Worm (Caenorhabditis elegans) whole organism, L4 larva: ENCODE data around the gene smg-6.

Experiments
- F26F4.8 ChIP-seq: fragments of 200-800 bp; sonication (Bioruptor generic); conservative IDR thresholded peaks from 2 replicates; pipeline ENCODE4 v1.3.6; 2022; ENCODE audit warnings: missing genetic modification characterization, missing compliant biosample characterization
- R02D3.7 ChIP-seq: fragments of 150-350 bp; sonication (generic microtip); optimal IDR thresholded peaks from 3 replicates; lab custom pipeline; 2014; ENCODE audit warnings: missing biosample characterization, missing genetic modification characterization
- T20F7.1 ChIP-seq: fragments of 200-800 bp; sonication (Bioruptor generic); optimal IDR thresholded peaks from 2 replicates; lab custom pipeline; 2018; ENCODE audit warnings: mild to moderate bottlenecking, missing genetic modification characterization, missing compliant biosample characterization
- Y48G9A.11 ChIP-seq: fragments of 200-800 bp; sonication (Bioruptor generic); IDR thresholded peaks from 2 replicates; pipeline ENCODE4 v1.3.6; 2022; ENCODE audit warnings: missing genetic modification reagents, missing genetic modification characterization, missing compliant biosample characterization
- aha-1 ChIP-seq: fragments of 150-350 bp; peaks from one replicate; lab custom pipeline; 2014; ENCODE audit warnings: missing biosample characterization, missing genetic modification characterization
- aly-2 ChIP-seq: sonication (generic microtip); optimal IDR thresholded peaks from 2 replicates; lab custom pipeline; 2018; ENCODE audit warnings: missing biosample characterization, missing genetic modification characterization
- arid-1 ChIP-seq: fragments of 200-800 bp; sonication (Bioruptor generic); conservative IDR thresholded peaks from 2 replicates; pipeline ENCODE4 v1.3.6; 2022; ENCODE audit warnings: missing genetic modification reagents, missing genetic modification characterization, missing compliant biosample characterization
- ces-1 ChIP-seq: fragments of 150-350 bp; sonication (generic microtip); optimal IDR thresholded peaks from 4 replicates; lab custom pipeline; 2014; ENCODE audit warnings: missing biosample characterization, missing genetic modification reagents, missing genetic modification characterization
- daf-8 ChIP-seq: fragments of 200-800 bp; sonication (Bioruptor generic); IDR thresholded peaks from 2 replicates; pipeline ENCODE4 v1.3.6; 2022; ENCODE audit warnings: missing genetic modification characterization, missing compliant biosample characterization
- dpl-1 ChIP-seq: fragments of 150-350 bp; optimal IDR thresholded peaks from 2 replicates; lab custom pipeline; 2014; ENCODE audit warnings: missing biosample characterization, missing genetic modification reagents, missing genetic modification characterization
- duxl-1 ChIP-seq: sonication (generic microtip); optimal IDR thresholded peaks from 2 replicates; lab custom pipeline; 2016; ENCODE audit warnings: mild to moderate bottlenecking, missing genetic modification characterization, moderate library complexity, missing compliant biosample characterization; ENCODE audit not compliant: poor library complexity
- egl-43 ChIP-seq: fragments of 200-800 bp; sonication (Bioruptor generic); IDR thresholded peaks from 2 replicates; pipeline ENCODE4 v1.3.6; 2022; ENCODE audit warnings: missing genetic modification reagents, missing genetic modification characterization, missing compliant biosample characterization
- fkh-10 ChIP-seq: fragments of 150-350 bp; optimal IDR thresholded peaks from 2 replicates; lab custom pipeline; 2014; ENCODE audit warnings: missing biosample characterization, missing genetic modification reagents, missing genetic modification characterization
- fos-1 ChIP-seq: fragments of 150-350 bp; optimal IDR thresholded peaks from 2 replicates; lab custom pipeline; 2014; ENCODE audit warnings: missing biosample characterization, missing genetic modification characterization
- hlh-11 ChIP-seq: fragments of 200-800 bp; sonication (Bioruptor generic); optimal IDR thresholded peaks from 2 replicates; lab custom pipeline; 2018; ENCODE audit warnings: mild to moderate bottlenecking, missing genetic modification characterization, missing compliant biosample characterization
- hlh-30 ChIP-seq: sonication (generic microtip); optimal IDR thresholded peaks from 2 replicates; lab custom pipeline; 2017; ENCODE audit warnings: antibody characterized with exemption, mild to moderate bottlenecking, missing genetic modification characterization, missing compliant biosample characterization; ENCODE audit not compliant: insufficient read depth
- hmg-1.1 ChIP-seq: fragments of 200-800 bp; sonication (Bioruptor generic); IDR thresholded peaks from 2 replicates; pipeline ENCODE4 v1.3.6; 2022; ENCODE audit warnings: missing genetic modification reagents, missing genetic modification characterization, missing compliant biosample characterization
- lim-7 ChIP-seq: fragments of 200-800 bp; sonication (Bioruptor generic); IDR thresholded peaks from 2 replicates; pipeline ENCODE4 v1.3.6; 2022; ENCODE audit warnings: missing genetic modification characterization, missing compliant biosample characterization
- lin-1 ChIP-seq: fragments of 200-800 bp; sonication (Bioruptor generic); IDR thresholded peaks from 2 replicates; pipeline ENCODE4 v1.3.6; 2022; ENCODE audit warnings: missing genetic modification reagents, missing genetic modification characterization, missing compliant biosample characterization
- lin-15B ChIP-seq: fragments of 150-350 bp; sonication (generic microtip); optimal IDR thresholded peaks from 3 replicates; lab custom pipeline; 2014; ENCODE audit warnings: missing biosample characterization, missing genetic modification characterization
- lin-29 ChIP-seq: fragments of 200-800 bp; sonication (Bioruptor generic); IDR thresholded peaks from 2 replicates; pipeline ENCODE4 v1.3.6; 2022; ENCODE audit warnings: missing genetic modification reagents, missing genetic modification characterization, missing compliant biosample characterization
- lsy-2 ChIP-seq, 2 experiments: fragments of 150-350 bp in 1 of 2; sonication (generic microtip) in 1 of 2; optimal IDR thresholded peaks; 2 replicates each; lab custom pipeline; 2014 to 2017; ENCODE audit warnings: missing biosample characterization in 2 of 2, missing genetic modification characterization in 2 of 2
- madf-9 ChIP-seq: fragments of 200-800 bp; sonication (Bioruptor generic); conservative IDR thresholded peaks from 2 replicates; pipeline ENCODE4 v1.3.6; 2022; ENCODE audit warnings: missing genetic modification reagents, missing genetic modification characterization, missing compliant biosample characterization
- mdl-1 ChIP-seq, 2 experiments: fragments of 150-350 bp in 1 of 2; sonication (generic microtip) in 1 of 2; optimal IDR thresholded peaks; 2 replicates each; lab custom pipeline; 2014 to 2017; ENCODE audit warnings: missing biosample characterization in 2 of 2, missing genetic modification characterization in 2 of 2
- mdt-29 ChIP-seq: fragments of 200-800 bp; sonication (Bioruptor generic); IDR thresholded peaks from 2 replicates; pipeline ENCODE4 v1.3.6; 2022; ENCODE audit warnings: missing genetic modification reagents, missing genetic modification characterization, missing compliant biosample characterization
- mes-2 ChIP-seq: sonication (generic microtip); optimal IDR thresholded peaks from 2 replicates; lab custom pipeline; 2016; ENCODE audit warnings: missing genotype, mild to moderate bottlenecking, missing genetic modification characterization, missing compliant biosample characterization; ENCODE audit not compliant: poor library complexity, severe bottlenecking
- mxl-2 ChIP-seq: fragments of 200-800 bp; sonication (Bioruptor generic); conservative IDR thresholded peaks from 2 replicates; pipeline ENCODE4 v1.3.6; 2022; ENCODE audit warnings: missing genetic modification reagents, missing genetic modification characterization, missing compliant biosample characterization
- mxl-3 ChIP-seq: fragments of 200-800 bp; sonication (Bioruptor generic); optimal IDR thresholded peaks from 2 replicates; lab custom pipeline; 2018; ENCODE audit warnings: mild to moderate bottlenecking, missing genetic modification characterization, missing compliant biosample characterization
- nhr-28 ChIP-seq: fragments of 150-350 bp; optimal IDR thresholded peaks from 2 replicates; lab custom pipeline; 2014; ENCODE audit warnings: missing biosample characterization, missing genetic modification characterization
- nhr-41 ChIP-seq: fragments of 200-800 bp; sonication (Bioruptor generic); IDR thresholded peaks from 2 replicates; pipeline ENCODE4 v1.3.6; 2022; ENCODE audit warnings: missing genetic modification reagents, missing genetic modification characterization, missing compliant biosample characterization
- nhr-48 ChIP-seq: sonication (generic microtip); optimal IDR thresholded peaks from 2 replicates; lab custom pipeline; 2016; ENCODE audit warnings: mild to moderate bottlenecking, missing genetic modification characterization, missing compliant biosample characterization
- nhr-6 ChIP-seq: fragments of 150-350 bp; optimal IDR thresholded peaks from 2 replicates; lab custom pipeline; 2014; ENCODE audit warnings: missing biosample characterization, missing genetic modification characterization
- nhr-77 ChIP-seq: fragments of 150-350 bp; optimal IDR thresholded peaks from 2 replicates; lab custom pipeline; 2014; ENCODE audit warnings: missing biosample characterization, missing genetic modification characterization
- pqm-1 ChIP-seq: sonication (generic microtip); optimal IDR thresholded peaks from 2 replicates; lab custom pipeline; 2017; ENCODE audit warnings: missing biosample characterization, missing genetic modification characterization
- saeg-2 ChIP-seq: fragments of 200-800 bp; sonication (Bioruptor generic); IDR thresholded peaks from 2 replicates; pipeline ENCODE4 v1.3.6; 2022; ENCODE audit warnings: missing genetic modification reagents, missing genetic modification characterization, missing compliant biosample characterization
- sdz-12 ChIP-seq: fragments of 200-800 bp; sonication (Bioruptor generic); optimal IDR thresholded peaks from 2 replicates; lab custom pipeline; 2018; ENCODE audit warnings: mild to moderate bottlenecking, missing genetic modification characterization, missing compliant biosample characterization
- set-16 ChIP-seq: fragments of 200-800 bp; sonication (Bioruptor generic); IDR thresholded peaks from 2 replicates; pipeline ENCODE4 v1.3.6; 2022; ENCODE audit warnings: missing genetic modification reagents, missing genetic modification characterization, missing compliant biosample characterization
- snpc-4 ChIP-seq: fragments of 150-350 bp; optimal IDR thresholded peaks from 2 replicates; lab custom pipeline; 2014; ENCODE audit warnings: missing biosample characterization, missing genetic modification characterization
- spr-1 ChIP-seq: sonication (generic microtip); optimal IDR thresholded peaks from 2 replicates; lab custom pipeline; 2016; ENCODE audit warnings: mild to moderate bottlenecking, missing genetic modification characterization, missing compliant biosample characterization
- unc-130 ChIP-seq: sonication (generic microtip); optimal IDR thresholded peaks from 2 replicates; lab custom pipeline; 2016; ENCODE audit warnings: missing genetic modification reagents, missing genetic modification characterization, missing compliant biosample characterization
- vab-7 ChIP-seq: fragments of 200-800 bp; sonication (Bioruptor generic); IDR thresholded peaks from 2 replicates; pipeline ENCODE4 v1.3.6; 2022; ENCODE audit warnings: missing genetic modification reagents, missing genetic modification characterization, missing compliant biosample characterization
- zfp-3 ChIP-seq: fragments of 200-800 bp; sonication (Bioruptor generic); conservative IDR thresholded peaks from 2 replicates; pipeline ENCODE4 v1.3.6; 2022; ENCODE audit warnings: missing genetic modification reagents, missing genetic modification characterization, missing compliant biosample characterization
- ztf-11 ChIP-seq: fragments of 150-350 bp; optimal IDR thresholded peaks from 2 replicates; lab custom pipeline; 2014; ENCODE audit warnings: missing biosample characterization, missing genetic modification characterization

The smg-6 gene

DNA sequence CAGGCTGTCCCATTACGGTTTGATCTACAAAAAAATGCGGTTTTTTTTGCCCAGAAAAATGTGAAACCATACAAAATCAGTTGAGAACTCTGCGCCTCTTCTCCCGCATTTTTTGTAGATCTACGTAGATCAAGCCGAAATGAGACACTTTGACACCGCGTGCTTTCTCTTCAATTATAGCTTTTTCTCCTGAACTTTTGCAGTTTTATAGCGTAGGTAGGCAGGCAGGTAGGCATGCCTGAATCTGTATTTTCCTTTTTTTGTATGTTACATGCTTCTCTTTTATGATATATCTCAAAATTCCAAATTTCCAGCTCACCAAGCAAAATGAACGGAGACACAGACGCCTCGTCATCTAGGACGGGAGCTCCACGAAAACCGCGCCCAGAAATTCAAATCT, at the start of gene smg-6:
TSS of gene smg-6 (plus strand) at position 301 of the 400 bp plus-strand sequence.
- no peak for TF ChIP-seq sdz-12 (GFP tag; lab: Kevin White, UChicago)

DNA sequence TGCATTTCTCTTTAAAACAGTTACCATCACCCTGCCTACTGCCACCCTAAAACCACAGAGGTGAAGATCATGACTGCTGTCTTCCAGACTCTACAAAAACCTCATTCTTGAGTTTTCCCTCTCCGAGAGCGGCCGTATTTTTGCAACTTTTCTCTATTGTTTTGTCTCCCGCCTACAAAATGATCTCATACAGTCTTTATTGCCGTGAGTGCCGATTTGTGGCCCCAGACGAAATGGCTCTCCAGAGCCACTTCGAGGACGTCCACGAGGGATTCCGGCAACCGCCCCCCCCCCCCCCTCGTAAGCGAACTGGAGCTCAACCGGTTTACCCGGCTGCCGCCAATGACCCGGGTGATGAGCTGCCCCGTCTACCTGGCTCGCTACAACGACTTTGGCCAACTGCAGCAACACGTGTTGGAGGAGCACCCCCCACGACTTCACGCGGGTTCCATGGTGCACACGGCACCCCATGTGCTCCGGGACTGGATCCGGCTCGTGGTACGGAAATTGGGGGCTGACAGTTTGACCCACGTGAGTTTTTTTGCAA, 48.8 kb upstream of the smg-6 start:
- no peak for TF ChIP-seq Y48G9A.11 (GFP tag; lab: Robert Waterston, UW)
- no peak for TF ChIP-seq zfp-3 (GFP tag; lab: Robert Waterston, UW)
- TF ChIP-seq T20F7.1 = no peak
- TF ChIP-seq daf-8 = 0 out of 2 replicates have a peak, but pooled peaks have one; percentile 12
- TF ChIP-seq lim-7 (GFP tag; lab: Robert Waterston, UW) = no peak
- no peak for TF ChIP-seq nhr-48 (tag; lab: Kevin White, UChicago)
- no peak for TF ChIP-seq F26F4.8
- peak; percentile 90 for TF ChIP-seq aha-1 (tag; lab: Kevin White, UChicago)
- no peak for TF ChIP-seq lin-1 (GFP tag; lab: Robert Waterston, UW)
- TF ChIP-seq ces-1 (GFP tag; lab: Kevin White, UChicago) = no peak
- no peak for TF ChIP-seq nhr-6 (tag; lab: Kevin White, UChicago)
- TF ChIP-seq ztf-11 = no peak
- no peak for TF ChIP-seq hlh-11
- peak; percentile 97 for TF ChIP-seq set-16 (GFP tag; lab: Robert Waterston, UW)
- no peak for TF ChIP-seq saeg-2

DNA sequence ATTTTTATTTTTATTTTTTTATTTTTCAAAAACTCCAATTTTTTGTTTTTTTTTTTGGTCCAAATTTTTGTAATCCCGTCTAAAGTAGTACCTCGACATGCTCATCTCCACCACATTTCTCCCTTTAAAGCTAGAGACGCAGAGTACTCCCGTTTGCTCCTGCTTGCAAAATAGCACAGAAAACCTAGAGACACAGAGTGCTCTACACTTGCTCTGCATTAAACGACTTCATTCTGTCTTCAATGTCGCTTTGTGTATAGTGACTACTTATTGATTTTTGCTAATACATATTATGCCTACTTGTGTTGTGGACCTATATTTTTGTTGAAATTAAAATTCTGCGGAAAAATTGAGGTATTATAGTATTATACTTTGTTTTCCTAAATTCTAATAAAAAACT, 47.5 kb upstream of the smg-6 start, which contains the start of gene W04B5.8:
TSS of gene W04B5.8 (plus strand) at position 195 of the 400 bp plus-strand sequence.
- TF ChIP-seq daf-8 = no peak
- no peak for TF ChIP-seq arid-1 (GFP tag; lab: Robert Waterston, UW)
- no peak for TF ChIP-seq mxl-3 (GFP tag; lab: Kevin White, UChicago)
- no peak for TF ChIP-seq spr-1 (tag; lab: Kevin White, UChicago)
- peak; percentile 19 for TF ChIP-seq mes-2 (tag; lab: Kevin White, UChicago)
- TF ChIP-seq set-16 (GFP tag; lab: Robert Waterston, UW) = no peak
- TF ChIP-seq egl-43 (GFP tag; lab: Robert Waterston, UW) = no peak
- TF ChIP-seq snpc-4 (tag; lab: Kevin White, UChicago) = no peak
- no peak for TF ChIP-seq zfp-3 (GFP tag; lab: Robert Waterston, UW)
- TF ChIP-seq fos-1 (tag; lab: Kevin White, UChicago) = no peak
- no peak for TF ChIP-seq aly-2
- peak; percentile 80 for TF ChIP-seq aha-1 (tag; lab: Kevin White, UChicago)
- no peak for TF ChIP-seq lin-29 (GFP tag; lab: Robert Waterston, UW)
- TF ChIP-seq hmg-1.1 (GFP tag; lab: Robert Waterston, UW) = peak; percentile 35; the same call in 1 of the 2 replicates
- TF ChIP-seq lsy-2 (tag; optimal IDR thresholded peaks at IDR 0.05; lab: Kevin White, UChicago) = peak in 1 of 2 experiments; percentile 4
- no peak for TF ChIP-seq fkh-10 (GFP tag; lab: Kevin White, UChicago)
- no peak for TF ChIP-seq vab-7 (GFP tag; lab: Robert Waterston, UW)
- TF ChIP-seq R02D3.7 = no peak

DNA sequence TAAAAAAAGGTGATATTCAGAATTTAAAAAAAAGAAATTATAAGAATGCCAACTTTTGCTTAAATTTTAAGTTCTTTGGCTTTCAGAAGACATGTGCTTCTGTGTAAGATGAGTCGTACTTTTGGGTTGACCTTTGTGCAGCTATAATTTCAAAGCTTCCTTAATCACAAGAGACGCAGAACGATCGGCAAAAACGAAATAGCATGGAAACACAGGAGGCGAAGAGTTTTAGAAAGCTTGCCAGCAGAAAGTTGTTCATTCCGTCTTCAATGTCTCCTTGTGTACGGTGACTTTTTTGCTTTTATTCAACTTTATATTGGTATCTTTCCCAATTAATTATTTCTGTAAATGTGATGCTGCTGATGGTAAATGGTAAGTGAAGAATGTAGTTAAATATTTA, 40.7 kb upstream of the smg-6 start:
- no peak for TF ChIP-seq mxl-2 (GFP tag; lab: Robert Waterston, UW)
- no peak for TF ChIP-seq madf-9 (GFP tag; lab: Robert Waterston, UW)
- no peak for TF ChIP-seq mdt-29 (GFP tag; lab: Robert Waterston, UW)
- no peak for TF ChIP-seq dpl-1 (GFP tag; lab: Kevin White, UChicago)
- no peak for TF ChIP-seq vab-7 (GFP tag; lab: Robert Waterston, UW)
- TF ChIP-seq nhr-28 (tag; lab: Kevin White, UChicago) = peak; percentile 9
- TF ChIP-seq aha-1 (tag; lab: Kevin White, UChicago) = no peak
- no peak for TF ChIP-seq pqm-1 (tag; lab: Kevin White, UChicago)
- TF ChIP-seq hlh-30 (tag; lab: Kevin White, UChicago) = no peak
- no peak for TF ChIP-seq lin-15B (tag; lab: Kevin White, UChicago)
- no peak for TF ChIP-seq mdl-1 (tag; optimal IDR thresholded peaks at IDR 0.05; lab: Kevin White, UChicago)
- TF ChIP-seq duxl-1 = peak; percentile 14
- no peak for TF ChIP-seq egl-43 (GFP tag; lab: Robert Waterston, UW)
- no peak for TF ChIP-seq nhr-41
- TF ChIP-seq R02D3.7 = no peak
- no peak for TF ChIP-seq unc-130 (GFP tag; lab: Kevin White, UChicago)
- no peak for TF ChIP-seq nhr-77 (tag; lab: Kevin White, UChicago)
- TF ChIP-seq, all 104 proteins: peak for 2
